Fruit fly (Drosophila melanogaster) whole organism, embryonic: ENCODE measurements around the gene CG13838.

Experiments
- Atf-2 ChIP-seq: fragments of 200-800 bp; sonication (Bioruptor generic); optimal IDR thresholded peaks from 2 replicates; lab custom pipeline; 2016; ENCODE audit warnings: missing biosample characterization, missing genetic modification characterization
- B-H2 ChIP-seq: fragments of 200-800 bp; sonication (Bioruptor generic); optimal IDR thresholded peaks from 2 replicates; lab custom pipeline; 2018; ENCODE audit warnings: missing biosample characterization, mild to moderate bottlenecking, missing genetic modification characterization
- Bteb2 ChIP-seq: fragments of 200-800 bp; sonication (Bioruptor generic); optimal IDR thresholded peaks from 2 replicates; lab custom pipeline; 2016; ENCODE audit warnings: missing biosample characterization, missing genetic modification characterization
- CG10147 ChIP-seq: fragments of 200-800 bp; sonication (Bioruptor generic); optimal IDR thresholded peaks from 2 replicates; lab custom pipeline; 2019; ENCODE audit warnings: missing biosample characterization, mild to moderate bottlenecking, missing genetic modification characterization, moderate library complexity
- CG10209 ChIP-seq: fragments of 200-800 bp; sonication (Bioruptor generic); optimal IDR thresholded peaks from 3 replicates; lab custom pipeline; 2017; ENCODE audit warnings: missing biosample characterization, mild to moderate bottlenecking, missing genetic modification characterization, missing genetic modification reagents
- CG10543 ChIP-seq: fragments of 200-800 bp; sonication (Bioruptor generic); optimal IDR thresholded peaks from 3 replicates; lab custom pipeline; 2017; ENCODE audit warnings: missing biosample characterization, mild to moderate bottlenecking, missing genetic modification characterization, moderate library complexity
- CG11456 ChIP-seq: fragments of 200-800 bp; sonication (Bioruptor generic); IDR thresholded peaks from 3 replicates; pipeline ENCODE4 v1.3.6; 2022; ENCODE audit warnings: missing biosample characterization, missing genetic modification characterization
- CG11695 ChIP-seq: fragments of 200-800 bp; sonication (Bioruptor generic); IDR thresholded peaks from 3 replicates; pipeline ENCODE4 v1.3.6; 2022; ENCODE audit warnings: missing biosample characterization, missing genetic modification characterization
- CG11696 ChIP-seq: fragments of 200-800 bp; sonication (Bioruptor generic); IDR thresholded peaks from 2 replicates; pipeline ENCODE4 v1.3.6; 2022; ENCODE audit warnings: missing biosample characterization, missing genetic modification characterization
- CG12071 ChIP-seq: fragments of 200-800 bp; sonication (Bioruptor generic); optimal IDR thresholded peaks from 3 replicates; lab custom pipeline; 2018; ENCODE audit warnings: missing biosample characterization, mild to moderate bottlenecking, missing genetic modification characterization
- CG13775 ChIP-seq: fragments of 200-800 bp; sonication (Bioruptor generic); optimal IDR thresholded peaks from 3 replicates; lab custom pipeline; 2017; ENCODE audit warnings: missing biosample characterization, mild to moderate bottlenecking, missing genetic modification characterization
- CG1603 ChIP-seq: fragments of 200-800 bp; sonication (Bioruptor generic); optimal IDR thresholded peaks from 2 replicates; lab custom pipeline; 2019; ENCODE audit warnings: missing biosample characterization, mild to moderate bottlenecking, missing genetic modification characterization, moderate library complexity
- CG1647 ChIP-seq: fragments of 200-800 bp; sonication (Bioruptor generic); optimal IDR thresholded peaks from 3 replicates; lab custom pipeline; 2016; ENCODE audit warnings: missing biosample characterization, missing genetic modification characterization
- CG16863 ChIP-seq: fragments of 200-800 bp; sonication (Bioruptor generic); optimal IDR thresholded peaks from 3 replicates; lab custom pipeline; 2016; ENCODE audit warnings: missing biosample characterization, missing genetic modification characterization
- CG17328 ChIP-seq: fragments of 200-800 bp; sonication (Bioruptor generic); IDR thresholded peaks from 2 replicates; pipeline ENCODE4 v1.3.6; 2022; ENCODE audit warnings: missing biosample characterization, missing genetic modification characterization
- CG17361 ChIP-seq: fragments of 200-800 bp; sonication (Bioruptor generic); IDR thresholded peaks from 3 replicates; pipeline ENCODE4 v1.3.6; 2022; ENCODE audit warnings: missing biosample characterization, missing genetic modification characterization
- CG17385 ChIP-seq: fragments of 200-800 bp; sonication (Bioruptor generic); optimal IDR thresholded peaks from 3 replicates; lab custom pipeline; 2018; ENCODE audit warnings: missing biosample characterization, mild to moderate bottlenecking, missing genetic modification characterization
- CG18619 ChIP-seq: fragments of 200-800 bp; sonication (Bioruptor generic); optimal IDR thresholded peaks from 3 replicates; lab custom pipeline; 2017; ENCODE audit warnings: missing biosample characterization, mild to moderate bottlenecking, missing genetic modification characterization
- CG2889 ChIP-seq: fragments of 200-800 bp; sonication (Bioruptor generic); IDR thresholded peaks from 3 replicates; pipeline ENCODE4 v1.3.6; 2022; ENCODE audit warnings: missing biosample characterization, missing genetic modification characterization
- CG34376 ChIP-seq: fragments of 200-800 bp; sonication (Bioruptor generic); optimal IDR thresholded peaks from 2 replicates; lab custom pipeline; 2018; ENCODE audit warnings: missing biosample characterization, mild to moderate bottlenecking, missing genetic modification characterization
- CG3847 ChIP-seq: fragments of 200-800 bp; sonication (Bioruptor generic); IDR thresholded peaks from 2 replicates; pipeline ENCODE4 v1.3.6; 2022; ENCODE audit warnings: missing biosample characterization, missing genetic modification characterization
- CG4404 ChIP-seq: fragments of 200-800 bp; sonication (Bioruptor generic); IDR thresholded peaks from 2 replicates; pipeline ENCODE4 v1.3.6; 2022; ENCODE audit warnings: missing biosample characterization, missing genetic modification characterization
- CG4424 ChIP-seq: fragments of 200-800 bp; sonication (Bioruptor generic); optimal IDR thresholded peaks from 3 replicates; lab custom pipeline; 2016; ENCODE audit warnings: missing biosample characterization, missing genetic modification characterization
- CG7556 ChIP-seq: fragments of 200-800 bp; sonication (Bioruptor generic); optimal IDR thresholded peaks from 2 replicates; lab custom pipeline; 2017; ENCODE audit warnings: missing biosample characterization, mild to moderate bottlenecking, missing genetic modification characterization
- CG9817 ChIP-seq: fragments of 200-800 bp; sonication (Bioruptor generic); optimal IDR thresholded peaks from 2 replicates; lab custom pipeline; 2018; ENCODE audit warnings: missing biosample characterization, mild to moderate bottlenecking, missing genetic modification characterization, moderate library complexity
- CHES-1-like ChIP-seq: fragments of 200-800 bp; sonication (Bioruptor generic); optimal IDR thresholded peaks from 2 replicates; lab custom pipeline; 2016; ENCODE audit warnings: missing biosample characterization, missing genetic modification characterization
- Deaf1 ChIP-seq: fragments of 200-800 bp; optimal IDR thresholded peaks from 3 replicates; lab custom pipeline; 2019; ENCODE audit warnings: missing biosample characterization, mild to moderate bottlenecking, missing genetic modification characterization, moderate library complexity
- Hand ChIP-seq: fragments of 200-800 bp; sonication (Bioruptor generic); optimal IDR thresholded peaks from 2 replicates; lab custom pipeline; 2017; ENCODE audit warnings: mild to moderate bottlenecking, missing biosample characterization, missing genetic modification reagents, missing genetic modification characterization
- HmgZ ChIP-seq: fragments of 200-800 bp; sonication (Bioruptor generic); optimal IDR thresholded peaks from 2 replicates; lab custom pipeline; 2018; ENCODE audit warnings: missing biosample characterization, mild to moderate bottlenecking, missing genetic modification characterization
- Lhr ChIP-seq: fragments of 200-800 bp; sonication (Bioruptor generic); optimal IDR thresholded peaks from 3 replicates; lab custom pipeline; 2017; ENCODE audit warnings: mild to moderate bottlenecking, missing biosample characterization, missing genetic modification reagents, missing genetic modification characterization
- Mrtf ChIP-seq: fragments of 200-800 bp; sonication (Bioruptor generic); IDR thresholded peaks from 3 replicates; pipeline ENCODE4 v1.3.6; 2022; ENCODE audit warnings: missing biosample characterization, missing genetic modification characterization
- Oli ChIP-seq: fragments of 200-800 bp; sonication (Bioruptor generic); optimal IDR thresholded peaks from 2 replicates; lab custom pipeline; 2018; ENCODE audit warnings: missing biosample characterization, mild to moderate bottlenecking, missing genetic modification characterization, moderate library complexity
- PHDP ChIP-seq: fragments of 200-800 bp; sonication (Bioruptor generic); optimal IDR thresholded peaks from 3 replicates; lab custom pipeline; 2018; ENCODE audit warnings: missing biosample characterization, mild to moderate bottlenecking, missing genetic modification characterization, moderate library complexity
- Xbp1 ChIP-seq: fragments of 200-800 bp; sonication (Bioruptor generic); optimal IDR thresholded peaks from 3 replicates; lab custom pipeline; 2016; ENCODE audit warnings: missing biosample characterization, mild to moderate bottlenecking, missing genetic modification characterization
- al ChIP-seq: fragments of 200-800 bp; sonication (Bioruptor generic); IDR thresholded peaks from 2 replicates; pipeline ENCODE4 v1.3.6; 2022; ENCODE audit warnings: missing biosample characterization, missing genetic modification characterization
- ase ChIP-seq: fragments of 200-800 bp; sonication (Bioruptor generic); IDR thresholded peaks from 3 replicates; pipeline ENCODE4 v1.3.6; 2022; ENCODE audit warnings: missing biosample characterization, missing genetic modification characterization
- bsh ChIP-seq, 2 experiments: fragments of 200-800 bp; sonication (Bioruptor generic); optimal IDR thresholded peaks; 2 replicates each; lab custom pipeline; 2017 to 2018; ENCODE audit warnings: mild to moderate bottlenecking in 2 of 2, missing biosample characterization in 2 of 2, missing genetic modification characterization in 2 of 2, moderate library complexity in 1 of 2
- crc ChIP-seq: fragments of 200-800 bp; sonication (Bioruptor generic); optimal IDR thresholded peaks from 2 replicates; lab custom pipeline; 2016; ENCODE audit warnings: missing biosample characterization, missing genetic modification characterization
- croc ChIP-seq: fragments of 200-800 bp; sonication (Bioruptor generic); conservative IDR thresholded peaks from 3 replicates; pipeline ENCODE4 v1.3.6; 2022; ENCODE audit warnings: missing biosample characterization, missing genetic modification characterization
- emc ChIP-seq: fragments of 200-800 bp; sonication (Bioruptor generic); optimal IDR thresholded peaks from 2 replicates; lab custom pipeline; 2016; ENCODE audit warnings: missing biosample characterization, missing genetic modification characterization
- kay ChIP-seq: fragments of 200-800 bp; sonication (Bioruptor generic); optimal IDR thresholded peaks from 2 replicates; lab custom pipeline; 2016; ENCODE audit warnings: missing biosample characterization, missing genetic modification characterization
- lmd ChIP-seq: fragments of 200-800 bp; sonication (Bioruptor generic); IDR thresholded peaks from 2 replicates; pipeline ENCODE4 v1.3.6; 2022; ENCODE audit warnings: missing biosample characterization, missing genetic modification characterization
- luna ChIP-seq: fragments of 200-800 bp; sonication (Bioruptor generic); optimal IDR thresholded peaks from 2 replicates; lab custom pipeline; 2016; ENCODE audit warnings: missing biosample characterization, missing genetic modification characterization
- pum ChIP-seq: fragments of 200-800 bp; sonication (Bioruptor generic); optimal IDR thresholded peaks from 2 replicates; lab custom pipeline; 2016; ENCODE audit warnings: missing biosample characterization, missing genetic modification characterization
- schlank ChIP-seq: fragments of 200-800 bp; sonication (Bioruptor generic); optimal IDR thresholded peaks from 2 replicates; lab custom pipeline; 2018; ENCODE audit warnings: missing biosample characterization, mild to moderate bottlenecking, missing genetic modification characterization
- slbo ChIP-seq: fragments of 200-800 bp; sonication (Bioruptor generic); IDR thresholded peaks from 2 replicates; pipeline ENCODE4 v1.3.6; 2022; ENCODE audit warnings: missing biosample characterization, missing genetic modification characterization
- tna ChIP-seq: fragments of 200-800 bp; sonication (Bioruptor generic); IDR thresholded peaks from 2 replicates; pipeline ENCODE4 v1.3.6; 2022; ENCODE audit warnings: missing biosample characterization, missing genetic modification characterization; ENCODE audit not compliant: partially characterized antibody
- trh ChIP-seq: fragments of 200-800 bp; sonication (Bioruptor generic); optimal IDR thresholded peaks from 2 replicates; lab custom pipeline; 2016; ENCODE audit warnings: missing biosample characterization, missing genetic modification characterization
- usp ChIP-seq: fragments of >200 bp; optimal IDR thresholded peaks from 2 replicates; lab custom pipeline; 2017; ENCODE audit warnings: missing biosample characterization, missing genetic modification characterization
- zen2 ChIP-seq: fragments of 200-800 bp; sonication (Bioruptor generic); IDR thresholded peaks from 3 replicates; pipeline ENCODE4 v1.3.6; 2022; ENCODE audit warnings: missing biosample characterization, missing genetic modification characterization; ENCODE audit not compliant: partially characterized antibody
- zfh2 ChIP-seq: fragments of 200-800 bp; sonication (Bioruptor generic); optimal IDR thresholded peaks from 2 replicates; lab custom pipeline; 2016; ENCODE audit warnings: missing biosample characterization, missing genetic modification characterization

Gene CG13838

dm6 chr3R:23028506-23028905 is 13.5 kb upstream of the CG13838 start (continued):
- TF ChIP-seq al (GFP tag; lab: Robert Waterston, UW), result peak; percentile 84
- peak; percentile 70 for TF ChIP-seq CG9817 (tag; lab: Kevin White, UChicago)
- TF ChIP-seq CG11696 (GFP tag; lab: Robert Waterston, UW), result 0 out of 2 replicates have a peak, but pooled peaks have one; percentile 23
- peak; percentile 32 for TF ChIP-seq Oli (tag; lab: Kevin White, UChicago)
- peak; percentile 53 for TF ChIP-seq CG10543 (GFP tag; lab: Kevin White, UChicago)
- TF ChIP-seq zen2 (GFP tag; lab: Robert Waterston, UW), result no peak
- peak; percentile 75 for TF ChIP-seq zfh2 (GFP tag; lab: Kevin White, UChicago)
- peak; percentile 46 for TF ChIP-seq CG12071 (GFP tag; lab: Kevin White, UChicago)
- peak; percentile 43 for TF ChIP-seq Bteb2 (GFP tag; lab: Kevin White, UChicago)
- peak; percentile 76 for TF ChIP-seq CG3847
- TF ChIP-seq kay (GFP tag; lab: Kevin White, UChicago), result no peak
- TF ChIP-seq bsh (GFP tag; optimal IDR thresholded peaks at IDR 0.05; lab: Kevin White, UChicago), result peak in 1 of 2 experiments; percentile 4
- no peak for TF ChIP-seq usp (GFP tag; lab: Kevin White, UChicago)
- TF ChIP-seq slbo (GFP tag; lab: Robert Waterston, UW), result peak; percentile 84
- peak; percentile 15 for TF ChIP-seq HmgZ (tag; lab: Kevin White, UChicago)
- peak; percentile 39; the same call in 1 of the 3 replicates for TF ChIP-seq CG11695 (GFP tag; lab: Robert Waterston, UW)
- 0 out of 3 replicates have a peak, but pooled peaks have one; percentile 40 for TF ChIP-seq CG17361
- peak; percentile 63 for TF ChIP-seq Xbp1 (GFP tag; lab: Kevin White, UChicago)
- peak; percentile 94 for TF ChIP-seq lmd
- TF ChIP-seq CG11456 (GFP tag; lab: Robert Waterston, UW), result peak; percentile 67; the same call in 1 of the 3 replicates
- TF ChIP-seq CG10147 (GFP tag; lab: Kevin White, UChicago), result no peak
- peak; percentile 20 for TF ChIP-seq emc (GFP tag; lab: Kevin White, UChicago)
- TF ChIP-seq luna (GFP tag; lab: Kevin White, UChicago), result peak; percentile 54
- TF ChIP-seq CG18619 (GFP tag; lab: Kevin White, UChicago), result peak; percentile 37
- peak; percentile 52 for TF ChIP-seq Atf-2 (GFP tag; lab: Kevin White, UChicago)
- peak; percentile 17 for TF ChIP-seq CG4424 (GFP tag; lab: Kevin White, UChicago)
- TF ChIP-seq schlank (tag; lab: Kevin White, UChicago), result peak; percentile 23
- peak; percentile 28 for TF ChIP-seq crc (GFP tag; lab: Kevin White, UChicago)
- no peak for TF ChIP-seq B-H2 (GFP tag; lab: Kevin White, UChicago)
- peak; percentile 1 for TF ChIP-seq CG17385 (GFP tag; lab: Kevin White, UChicago)
- TF ChIP-seq ase (GFP tag; lab: Robert Waterston, UW), result peak; percentile 44; the same call in 1 of the 3 replicates
- TF ChIP-seq pum (GFP tag; lab: Kevin White, UChicago), result peak; percentile 21
- peak; percentile 48 for TF ChIP-seq CHES-1-like (GFP tag; lab: Kevin White, UChicago)
- TF ChIP-seq CG4404 (GFP tag; lab: Robert Waterston, UW), result peak; percentile 47
- peak; percentile 67 for TF ChIP-seq Mrtf (GFP tag; lab: Robert Waterston, UW)
- TF ChIP-seq CG1647, result peak; percentile 18
- TF ChIP-seq CG7556 (GFP tag; lab: Kevin White, UChicago), result peak; percentile 4
- TF ChIP-seq PHDP, result peak; percentile 40
- no peak for TF ChIP-seq croc (GFP tag; lab: Robert Waterston, UW)
- TF ChIP-seq CG13775 (GFP tag; lab: Kevin White, UChicago), result peak; percentile 47
- TF ChIP-seq CG34376 (GFP tag; lab: Kevin White, UChicago), result no peak
- 0 out of 3 replicates have a peak, but pooled peaks have one; percentile 46 for TF ChIP-seq CG2889 (GFP tag; lab: Robert Waterston, UW)
- TF ChIP-seq Deaf1 (tag; lab: Kevin White, UChicago), result peak; percentile 5
- no peak for TF ChIP-seq Hand
- peak; percentile 58 for TF ChIP-seq CG1603
- 0 out of 2 replicates have a peak, but pooled peaks have one; percentile 39 for TF ChIP-seq CG17328 (GFP tag; lab: Robert Waterston, UW)
- TF ChIP-seq CG16863 (GFP tag; lab: Kevin White, UChicago), result peak; percentile 32
- no peak for TF ChIP-seq Lhr (GFP tag; lab: Kevin White, UChicago)
- peak; percentile 31 for TF ChIP-seq CG10209 (GFP tag; lab: Kevin White, UChicago)
- TF ChIP-seq trh (GFP tag; lab: Kevin White, UChicago), result no peak
- no peak for TF ChIP-seq tna (GFP tag; lab: Robert Waterston, UW)
